Worm (Caenorhabditis elegans) whole organism, young adult: Measurements from ENCODE around the gene ced-3.

Experiments used
- B0035.1 ChIP-seq: sonication (generic microtip); optimal IDR thresholded peaks from 2 replicates; lab custom pipeline; 2016; ENCODE audit warnings: missing genetic modification characterization, mild to moderate bottlenecking, missing compliant biosample characterization, missing genotype, missing genetic modification reagents
- B0261.1 ChIP-seq: sonication (generic microtip); optimal IDR thresholded peaks from 2 replicates; lab custom pipeline; 2016; ENCODE audit warnings: mild to moderate bottlenecking, missing genetic modification characterization, moderate library complexity, missing compliant biosample characterization
- C06A6.2 ChIP-seq: fragments of 200-800 bp; sonication (Bioruptor generic); conservative IDR thresholded peaks from 2 replicates; pipeline ENCODE4 v1.3.6; 2022; ENCODE audit warnings: missing genetic modification characterization, missing compliant biosample characterization
- D2030.7 ChIP-seq: fragments of 200-800 bp; sonication (Bioruptor generic); IDR thresholded peaks from 2 replicates; pipeline ENCODE4 v1.3.6; 2022; ENCODE audit warnings: missing genetic modification reagents, missing genetic modification characterization, missing compliant biosample characterization
- F33H1.4 ChIP-seq: fragments of 200-800 bp; sonication (Bioruptor generic); IDR thresholded peaks from 2 replicates; pipeline ENCODE4 v1.3.6; 2022; ENCODE audit warnings: missing genetic modification reagents, missing genetic modification characterization, missing compliant biosample characterization
- F49E8.2 ChIP-seq: sonication (generic microtip); optimal IDR thresholded peaks from 3 replicates; lab custom pipeline; 2017; ENCODE audit warnings: missing genetic modification characterization, mild to moderate bottlenecking, missing compliant biosample characterization, antibody characterized with exemption, moderate library complexity; ENCODE audit not compliant: insufficient read depth
- T07F8.4 ChIP-seq: sonication (generic microtip); optimal IDR thresholded peaks from 2 replicates; lab custom pipeline; 2016; ENCODE audit warnings: mild to moderate bottlenecking, missing genetic modification characterization, moderate library complexity, missing compliant biosample characterization
- T26A5.8 ChIP-seq: sonication (generic microtip); optimal IDR thresholded peaks from 2 replicates; lab custom pipeline; 2016; ENCODE audit warnings: missing genetic modification characterization, missing compliant biosample characterization
- Y56A3A.18 ChIP-seq: fragments of 200-800 bp; sonication (Bioruptor generic); IDR thresholded peaks from 2 replicates; pipeline ENCODE4 v1.3.6; 2022; ENCODE audit warnings: missing genetic modification reagents, missing genetic modification characterization, missing compliant biosample characterization
- Y95B8A.8 ChIP-seq: fragments of 200-800 bp; sonication (Bioruptor generic); IDR thresholded peaks from 2 replicates; pipeline ENCODE4 v1.3.6; 2022; ENCODE audit warnings: missing genetic modification reagents, missing genetic modification characterization, missing compliant biosample characterization
- ZK185.1 ChIP-seq: sonication (generic microtip); optimal IDR thresholded peaks from 2 replicates; lab custom pipeline; 2016; ENCODE audit warnings: mild to moderate bottlenecking, missing genetic modification characterization, missing compliant biosample characterization; ENCODE audit not compliant: poor library complexity, severe bottlenecking
- aptf-2 ChIP-seq: fragments of 200-800 bp; sonication (Bioruptor generic); conservative IDR thresholded peaks from 2 replicates; pipeline ENCODE4 v1.3.6; 2022; ENCODE audit warnings: missing genetic modification reagents, missing genetic modification characterization, missing compliant biosample characterization
- aptf-3 ChIP-seq: fragments of 200-800 bp; sonication (Bioruptor generic); IDR thresholded peaks from 2 replicates; pipeline ENCODE4 v1.3.6; 2022; ENCODE audit warnings: missing genetic modification characterization, missing compliant biosample characterization
- attf-3 ChIP-seq: fragments of 200-800 bp; sonication (Bioruptor generic); conservative IDR thresholded peaks from 2 replicates; pipeline ENCODE4 v1.3.6; 2022; ENCODE audit warnings: missing genetic modification reagents, missing genetic modification characterization, missing compliant biosample characterization
- attf-6 ChIP-seq: fragments of 200-800 bp; sonication (Bioruptor generic); IDR thresholded peaks from 2 replicates; pipeline ENCODE4 v1.3.6; 2022; ENCODE audit warnings: missing genetic modification reagents, missing genetic modification characterization, missing compliant biosample characterization
- bed-2 ChIP-seq: fragments of 200-800 bp; sonication (Bioruptor generic); IDR thresholded peaks from 2 replicates; pipeline ENCODE4 v1.3.6; 2022; ENCODE audit warnings: missing genetic modification reagents, missing genetic modification characterization, missing compliant biosample characterization
- ceh-40 ChIP-seq: fragments of 200-800 bp; sonication (Bioruptor generic); IDR thresholded peaks from 2 replicates; pipeline ENCODE4 v1.3.6; 2022; ENCODE audit warnings: missing genetic modification characterization, missing compliant biosample characterization
- ceh-58 ChIP-seq: fragments of 200-800 bp; sonication (Bioruptor generic); IDR thresholded peaks from 2 replicates; pipeline ENCODE4 v1.3.6; 2022; ENCODE audit warnings: missing genetic modification characterization, missing compliant biosample characterization
- ceh-91 ChIP-seq: fragments of 200-800 bp; sonication (Bioruptor generic); IDR thresholded peaks from 2 replicates; pipeline ENCODE4 v1.3.6; 2022; ENCODE audit warnings: missing genetic modification reagents, missing genetic modification characterization, missing compliant biosample characterization
- dpff-1 ChIP-seq: sonication (generic microtip); optimal IDR thresholded peaks from 2 replicates; lab custom pipeline; 2017; ENCODE audit warnings: mild to moderate bottlenecking, missing genetic modification characterization, missing compliant biosample characterization
- efl-1 ChIP-seq: fragments of 150-350 bp; optimal IDR thresholded peaks from 2 replicates; lab custom pipeline; 2014; ENCODE audit warnings: missing biosample characterization, missing genetic modification reagents, missing genetic modification characterization
- him-1 ChIP-seq: sonication (generic microtip); optimal IDR thresholded peaks from 2 replicates; lab custom pipeline; 2016; ENCODE audit warnings: missing genotype, missing genetic modification reagents, missing genetic modification characterization, missing compliant biosample characterization
- hlh-12 ChIP-seq: sonication (generic microtip); optimal IDR thresholded peaks from 2 replicates; lab custom pipeline; 2016; ENCODE audit warnings: missing genetic modification characterization, missing compliant biosample characterization
- hmg-1.2 ChIP-seq: fragments of 200-800 bp; sonication (Bioruptor generic); IDR thresholded peaks from 2 replicates; pipeline ENCODE4 v1.3.6; 2022; ENCODE audit warnings: missing genetic modification reagents, missing genetic modification characterization, missing compliant biosample characterization
- hmg-20 ChIP-seq: fragments of 200-800 bp; sonication (Bioruptor generic); IDR thresholded peaks from 2 replicates; pipeline ENCODE4 v1.3.6; 2022; ENCODE audit warnings: missing genetic modification reagents, missing genetic modification characterization, missing compliant biosample characterization
- lin-40 ChIP-seq: sonication (generic microtip); optimal IDR thresholded peaks from 2 replicates; lab custom pipeline; 2016; ENCODE audit warnings: missing genetic modification characterization, mild to moderate bottlenecking, missing compliant biosample characterization, missing genotype, missing genetic modification reagents
- lin-54 ChIP-seq: fragments of 200-800 bp; sonication (Bioruptor generic); optimal IDR thresholded peaks from 2 replicates; lab custom pipeline; 2018; ENCODE audit warnings: mild to moderate bottlenecking, missing genetic modification characterization, missing compliant biosample characterization
- lsl-1 ChIP-seq: fragments of 200-800 bp; sonication (Bioruptor generic); optimal IDR thresholded peaks from 2 replicates; lab custom pipeline; 2018; ENCODE audit warnings: mild to moderate bottlenecking, missing genetic modification characterization, moderate library complexity, missing compliant biosample characterization
- lsy-27 ChIP-seq: sonication (generic microtip); optimal IDR thresholded peaks from 2 replicates; lab custom pipeline; 2017; ENCODE audit warnings: missing genetic modification characterization, mild to moderate bottlenecking, missing compliant biosample characterization, antibody characterized with exemption, missing genotype, borderline replicate concordance; ENCODE audit not compliant: insufficient read depth
- madf-6 ChIP-seq: fragments of 200-800 bp; sonication (Bioruptor generic); IDR thresholded peaks from 2 replicates; pipeline ENCODE4 v1.3.6; 2022; ENCODE audit warnings: missing genetic modification reagents, missing genetic modification characterization, missing compliant biosample characterization
- madf-8 ChIP-seq: fragments of 200-800 bp; sonication (Bioruptor generic); conservative IDR thresholded peaks from 2 replicates; pipeline ENCODE4 v1.3.6; 2022; ENCODE audit warnings: missing genetic modification reagents, missing genetic modification characterization, missing compliant biosample characterization
- rcor-1 ChIP-seq: fragments of 200-800 bp; sonication (Bioruptor generic); IDR thresholded peaks from 2 replicates; pipeline ENCODE4 v1.3.6; 2022; ENCODE audit warnings: missing genetic modification reagents, missing genetic modification characterization, missing compliant biosample characterization
- snpc-1.3 ChIP-seq: sonication (generic microtip); optimal IDR thresholded peaks from 2 replicates; lab custom pipeline; 2017; ENCODE audit warnings: missing genetic modification characterization, mild to moderate bottlenecking, missing compliant biosample characterization, antibody characterized with exemption, moderate library complexity, missing genotype, missing genetic modification reagents; ENCODE audit not compliant: insufficient read depth
- snpc-4 ChIP-seq, 5 experiments: fragments of 150-350 bp in 1 of 5; sonication (generic microtip) in 4 of 5; optimal IDR thresholded peaks; 2 replicates each; lab custom pipeline; 2014 to 2018; ENCODE audit warnings: missing genetic modification characterization in 5 of 5, missing biosample characterization in 3 of 5, antibody characterized with exemption in 2 of 5, mild to moderate bottlenecking in 2 of 5, missing compliant biosample characterization in 2 of 5, missing genotype in 2 of 5, moderate library complexity in 2 of 5, missing genetic modification reagents in 1 of 5
- tbp1 ChIP-seq: fragments of 200-800 bp; sonication (Bioruptor generic); optimal IDR thresholded peaks from 2 replicates; lab custom pipeline; 2018; ENCODE audit warnings: mild to moderate bottlenecking, missing genetic modification characterization, missing compliant biosample characterization
- tbx-9 ChIP-seq: sonication (generic microtip); optimal IDR thresholded peaks from 2 replicates; lab custom pipeline; 2016; ENCODE audit warnings: borderline replicate concordance, missing genetic modification characterization, inconsistent platforms, missing compliant biosample characterization
- unc-62 ChIP-seq: fragments of 150-350 bp; optimal IDR thresholded peaks from 2 replicates; lab custom pipeline; 2014; ENCODE audit warnings: missing biosample characterization, missing genetic modification reagents, missing genetic modification characterization
- xnd-1 ChIP-seq: sonication (generic microtip); optimal IDR thresholded peaks from 2 replicates; lab custom pipeline; 2016; ENCODE audit warnings: missing genotype, missing genetic modification reagents, missing genetic modification characterization, missing compliant biosample characterization
- zfh-2 ChIP-seq: fragments of 200-800 bp; sonication (Bioruptor generic); conservative IDR thresholded peaks from 2 replicates; pipeline ENCODE4 v1.3.6; 2022; ENCODE audit warnings: missing genetic modification reagents, missing genetic modification characterization, missing compliant biosample characterization
- ztf-28 ChIP-seq: fragments of 200-800 bp; sonication (Bioruptor generic); IDR thresholded peaks from 2 replicates; pipeline ENCODE4 v1.3.6; 2022; ENCODE audit warnings: missing genetic modification reagents, missing genetic modification characterization, missing compliant biosample characterization

Gene ced-3

DNA sequence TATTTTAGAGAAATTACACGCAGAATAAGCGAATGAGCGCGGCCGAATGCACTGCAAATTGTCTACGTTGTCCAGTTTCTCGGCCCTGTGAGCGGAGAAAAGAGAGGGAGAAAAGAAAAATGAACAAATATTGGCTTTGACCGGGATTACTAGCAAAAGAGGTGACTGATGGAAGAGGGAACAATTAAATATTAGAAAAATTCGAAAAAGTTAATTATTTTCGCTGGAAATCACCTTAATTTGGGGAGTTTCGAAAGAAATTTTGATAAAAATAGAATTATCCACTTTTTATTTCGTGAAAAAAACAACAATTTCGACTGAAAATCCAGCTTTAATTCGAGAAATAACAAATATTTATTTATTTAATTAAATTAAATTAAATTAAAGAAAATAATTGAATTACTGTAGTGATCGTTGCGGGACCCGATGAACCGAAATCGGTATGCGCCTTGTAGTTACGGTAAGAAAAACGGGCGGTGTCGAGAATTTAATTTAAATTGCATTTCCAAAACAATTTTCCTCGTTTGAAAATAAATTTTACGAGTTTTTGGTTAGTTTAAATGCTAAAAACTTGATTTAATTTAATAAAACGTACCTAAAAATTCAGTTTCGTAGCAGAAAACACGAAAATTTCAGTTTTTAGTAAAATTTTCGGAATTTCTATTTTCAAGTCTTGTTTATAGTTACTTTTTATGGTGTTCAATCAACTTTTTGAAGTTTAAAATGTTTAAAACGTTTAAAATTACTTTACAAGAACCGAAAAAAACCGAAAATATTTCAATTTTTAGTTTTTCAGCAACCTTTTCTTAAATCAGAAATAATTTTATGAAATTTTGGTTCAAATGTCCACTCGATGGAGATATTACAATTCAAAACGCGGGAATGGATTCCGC lies 49.3 kb downstream of the ced-3 start, which contains the start of the genes crld-1 and msh-5:
TSS of gene crld-1 (minus strand) at position 51 of the 893 bp plus-strand sequence.
TSS of gene msh-5 (plus strand) at position 843 of the 893 bp plus-strand sequence.
- TF ChIP-seq xnd-1 (tag; lab: Kevin White, UChicago) (peak; percentile 81), madf-6 (GFP tag; lab: Robert Waterston, UW) (peak; percentile 90), ZK185.1 (no peak), tbx-9 (tag; lab: Kevin White, UChicago) (no peak), T26A5.8 (tag; lab: Kevin White, UChicago) (no peak), F33H1.4 (GFP tag; lab: Robert Waterston, UW) (peak; percentile 93), ztf-28 (GFP tag; lab: Robert Waterston, UW) (no peak), C06A6.2 (GFP tag; lab: Robert Waterston, UW) (no peak), ceh-58 (GFP tag; lab: Robert Waterston, UW) (no peak), T07F8.4 (tag; lab: Kevin White, UChicago) (no peak), B0035.1 (tag; lab: Kevin White, UChicago) (no peak), ceh-91 (GFP tag; lab: Robert Waterston, UW) (peak; percentile 51; the same call in 1 of the 2 replicates), madf-8 (peak; percentile 82), F49E8.2 (tag; lab: Kevin White, UChicago) (no peak), snpc-1.3 (peak; percentile 32), hlh-12 (tag; lab: Kevin White, UChicago) (no peak), D2030.7 (GFP tag; lab: Robert Waterston, UW) (peak; percentile 54), B0261.1 (tag; lab: Kevin White, UChicago) (no peak), ceh-40 (GFP tag; lab: Robert Waterston, UW) (no peak), attf-6 (GFP tag; lab: Robert Waterston, UW) (peak; percentile 71; the same call in 1 of the 2 replicates), Y95B8A.8 (GFP tag; lab: Robert Waterston, UW) (no peak), rcor-1 (GFP tag; lab: Robert Waterston, UW) (0 out of 2 replicates have a peak, but pooled peaks have one; percentile 43), attf-3 (no peak), aptf-2 (GFP tag; lab: Robert Waterston, UW) (no peak), hmg-20 (GFP tag; lab: Robert Waterston, UW) (no peak), unc-62 (GFP tag; lab: Kevin White, UChicago) (no peak), tbp1 (GFP tag; lab: Kevin White, UChicago) (peak; percentile 29), lin-54 (GFP tag; lab: Kevin White, UChicago) (peak; percentile 63), lin-40 (tag; lab: Kevin White, UChicago) (no peak), aptf-3 (GFP tag; lab: Robert Waterston, UW) (no peak), dpff-1 (tag; lab: Kevin White, UChicago) (no peak), him-1 (tag; lab: Kevin White, UChicago) (no peak), lsy-27 (tag; lab: Kevin White, UChicago) (no peak), hmg-1.2 (GFP tag; lab: Robert Waterston, UW) (no peak), efl-1 (GFP tag; lab: Kevin White, UChicago) (peak; percentile 38), zfh-2 (GFP tag; lab: Robert Waterston, UW) (no peak), Y56A3A.18 (no peak), snpc-4 (GFP tag; optimal IDR thresholded peaks at IDR 0.05; lab: Kevin White, UChicago) (peak; percentile 36), snpc-4 (tag; optimal IDR thresholded peaks at IDR 0.05; lab: Kevin White, UChicago) (peak in 1 of 4 experiments; percentile 69), bed-2 (GFP tag; lab: Robert Waterston, UW) (no peak), lsl-1 (GFP tag; lab: Kevin White, UChicago) (peak; percentile 97)
